Worm (Caenorhabditis elegans) whole organism, L1 larva: Measurements from ENCODE around the gene C53B7.3.

ENCODE experiments used
- C04F5.9 ChIP-seq: sonication (generic microtip); optimal IDR thresholded peaks from 2 replicates; lab custom pipeline; 2016; ENCODE audit warnings: missing genetic modification characterization, missing compliant biosample characterization
- C16A3.4 ChIP-seq: fragments of 150-350 bp; optimal IDR thresholded peaks from 2 replicates; lab custom pipeline; 2014; ENCODE audit warnings: missing biosample characterization, missing genetic modification characterization
- F16B12.6 ChIP-seq: fragments of 150-350 bp; optimal IDR thresholded peaks from 2 replicates; lab custom pipeline; 2014; ENCODE audit warnings: missing biosample characterization, missing genetic modification characterization
- aha-1 ChIP-seq: fragments of 150-350 bp; optimal IDR thresholded peaks from 2 replicates; lab custom pipeline; 2014; ENCODE audit warnings: missing biosample characterization, missing genetic modification characterization
- alr-1 ChIP-seq: fragments of 200-800 bp; sonication (Bioruptor generic); optimal IDR thresholded peaks from 2 replicates; lab custom pipeline; 2018; ENCODE audit warnings: borderline replicate concordance, mild to moderate bottlenecking, missing genetic modification characterization, missing compliant biosample characterization
- ama-1 ChIP-seq: fragments of 150-350 bp; optimal IDR thresholded peaks from 2 replicates; lab custom pipeline; 2014
- blmp-1 ChIP-seq: fragments of 150-350 bp; optimal IDR thresholded peaks from 2 replicates; lab custom pipeline; 2014; ENCODE audit warnings: missing biosample characterization, missing genetic modification characterization
- ceh-8 ChIP-seq: fragments of 200-800 bp; sonication (Bioruptor generic); optimal IDR thresholded peaks from 2 replicates; lab custom pipeline; 2018; ENCODE audit warnings: mild to moderate bottlenecking, missing genetic modification characterization, moderate library complexity, missing compliant biosample characterization
- ceh-88 ChIP-seq: fragments of 200-800 bp; sonication (Bioruptor generic); IDR thresholded peaks from 2 replicates; pipeline ENCODE4 v1.3.6; 2022; ENCODE audit warnings: missing genetic modification characterization, missing compliant biosample characterization
- ceh-90 ChIP-seq: sonication (generic microtip); optimal IDR thresholded peaks from 2 replicates; lab custom pipeline; 2016; ENCODE audit warnings: missing genetic modification characterization, missing compliant biosample characterization
- ces-1 ChIP-seq: fragments of 150-350 bp; optimal IDR thresholded peaks from 2 replicates; lab custom pipeline; 2014; ENCODE audit warnings: missing biosample characterization, missing genetic modification reagents, missing genetic modification characterization
- dpl-1 ChIP-seq, 3 experiments: fragments of 150-350 bp in 2 of 3; sonication (generic microtip) in 1 of 3; optimal IDR thresholded peaks; 2 replicates each; lab custom pipeline; 2014 to 2017; ENCODE audit warnings: missing biosample characterization in 3 of 3, missing genetic modification characterization in 3 of 3, missing genetic modification reagents in 3 of 3
- dsc-1 ChIP-seq: sonication (generic microtip); optimal IDR thresholded peaks from 2 replicates; lab custom pipeline; 2016; ENCODE audit warnings: mild to moderate bottlenecking, missing genetic modification characterization, missing compliant biosample characterization
- efl-1 ChIP-seq, 4 experiments: fragments of 150-350 bp; optimal IDR thresholded peaks in 3 of 4; peaks in 1 of 4; 1 replicate in 1 of 4; 2 replicates in 3 of 4; lab custom pipeline; 2014; ENCODE audit warnings: missing biosample characterization in 2 of 4, missing genetic modification characterization in 2 of 4, missing genetic modification reagents in 2 of 4
- efl-3 ChIP-seq: fragments of 200-800 bp; sonication (Bioruptor generic); optimal IDR thresholded peaks from 2 replicates; lab custom pipeline; 2018; ENCODE audit warnings: mild to moderate bottlenecking, missing genetic modification characterization, missing compliant biosample characterization
- egl-13 ChIP-seq: sonication (generic microtip); optimal IDR thresholded peaks from 2 replicates; lab custom pipeline; 2016; ENCODE audit warnings: missing genotype, missing genetic modification reagents, missing genetic modification characterization, missing compliant biosample characterization
- elt-3 ChIP-seq, 6 experiments: fragments of 150-350 bp in 1 of 6; sonication (generic microtip); optimal IDR thresholded peaks; 2 replicates each; lab custom pipeline; 2017 to 2018; ENCODE audit warnings: missing biosample characterization in 6 of 6, missing genetic modification characterization in 6 of 6, inconsistent platforms in 1 of 6
- fkh-10 ChIP-seq: sonication (generic microtip); optimal IDR thresholded peaks from 2 replicates; lab custom pipeline; 2017; ENCODE audit warnings: missing biosample characterization, missing genetic modification reagents, missing genetic modification characterization
- fkh-4 ChIP-seq: sonication (generic microtip); optimal IDR thresholded peaks from 2 replicates; lab custom pipeline; 2016; ENCODE audit warnings: missing compliant biosample characterization, missing genetic modification characterization, borderline replicate concordance
- fkh-8 ChIP-seq: sonication (generic microtip); optimal IDR thresholded peaks from 2 replicates; lab custom pipeline; 2016; ENCODE audit warnings: mild to moderate bottlenecking, missing genetic modification characterization, missing compliant biosample characterization
- hlh-17 ChIP-seq: fragments of 200-800 bp; sonication (Bioruptor generic); optimal IDR thresholded peaks from 2 replicates; lab custom pipeline; 2018; ENCODE audit warnings: missing genetic modification characterization, mild to moderate bottlenecking, missing compliant biosample characterization, moderate library complexity, borderline replicate concordance
- hpl-2 ChIP-seq: fragments of 150-350 bp; optimal IDR thresholded peaks from 2 replicates; lab custom pipeline; 2014; ENCODE audit warnings: missing biosample characterization, missing genetic modification reagents, missing genetic modification characterization
- isw-1 ChIP-seq: fragments of 200-800 bp; sonication (Bioruptor generic); IDR thresholded peaks from 2 replicates; pipeline ENCODE4 v1.3.6; 2022; ENCODE audit warnings: missing genetic modification characterization, missing compliant biosample characterization
- jun-1 ChIP-seq: fragments of 150-350 bp; optimal IDR thresholded peaks from 2 replicates; lab custom pipeline; 2014; ENCODE audit warnings: missing biosample characterization, missing genetic modification reagents, missing genetic modification characterization
- lin-14 ChIP-seq: fragments of 200-800 bp; sonication (Bioruptor generic); optimal IDR thresholded peaks from 2 replicates; lab custom pipeline; 2018; ENCODE audit warnings: mild to moderate bottlenecking, missing genetic modification characterization, moderate library complexity, missing compliant biosample characterization
- lin-15B ChIP-seq: fragments of 150-350 bp; sonication (generic microtip); optimal IDR thresholded peaks from 3 replicates; lab custom pipeline; 2014; ENCODE audit warnings: missing biosample characterization, missing genetic modification characterization
- lin-35 ChIP-seq, 2 experiments: fragments of 150-350 bp; optimal IDR thresholded peaks; 2 replicates each; lab custom pipeline; 2014; ENCODE audit warnings: missing biosample characterization in 2 of 2, missing genetic modification characterization in 2 of 2, missing genetic modification reagents in 2 of 2
- lin-39 ChIP-seq: fragments of 150-350 bp; optimal IDR thresholded peaks from 2 replicates; lab custom pipeline; 2014; ENCODE audit warnings: missing biosample characterization, missing genetic modification reagents, missing genetic modification characterization
- lsy-2 ChIP-seq, 2 experiments: fragments of 150-350 bp; optimal IDR thresholded peaks; 2 replicates each; lab custom pipeline; 2014; ENCODE audit warnings: missing biosample characterization in 2 of 2, missing genetic modification characterization in 2 of 2
- mab-9 ChIP-seq: fragments of 200-800 bp; sonication (Bioruptor generic); IDR thresholded peaks from 2 replicates; pipeline ENCODE4 v1.3.6; 2022; ENCODE audit warnings: missing genetic modification reagents, missing genetic modification characterization, missing compliant biosample characterization
- mdl-1 ChIP-seq, 2 experiments: fragments of 150-350 bp; optimal IDR thresholded peaks; 2 replicates each; lab custom pipeline; 2014 to 2017; ENCODE audit warnings: missing biosample characterization in 2 of 2, missing genetic modification characterization in 2 of 2, inconsistent platforms in 1 of 2
- mef-2 ChIP-seq: fragments of 150-350 bp; optimal IDR thresholded peaks from 2 replicates; lab custom pipeline; 2014; ENCODE audit warnings: missing biosample characterization, missing genetic modification characterization
- mep-1 ChIP-seq: fragments of 150-350 bp; optimal IDR thresholded peaks from 2 replicates; lab custom pipeline; 2014; ENCODE audit warnings: missing biosample characterization, missing genetic modification characterization
- nhr-11 ChIP-seq: fragments of 150-350 bp; optimal IDR thresholded peaks from 2 replicates; lab custom pipeline; 2014; ENCODE audit warnings: missing biosample characterization, missing genetic modification characterization
- nhr-19 ChIP-seq: fragments of 200-800 bp; sonication (Bioruptor generic); conservative IDR thresholded peaks from 2 replicates; pipeline ENCODE4 v1.3.6; 2022; ENCODE audit warnings: missing genetic modification characterization, missing compliant biosample characterization
- nhr-20 ChIP-seq: sonication (generic microtip); optimal IDR thresholded peaks from 2 replicates; lab custom pipeline; 2016; ENCODE audit warnings: mild to moderate bottlenecking, missing genetic modification characterization, missing compliant biosample characterization
- nhr-237 ChIP-seq: fragments of 150-350 bp; optimal IDR thresholded peaks from 2 replicates; lab custom pipeline; 2014; ENCODE audit warnings: missing biosample characterization, missing genetic modification characterization
- nhr-47 ChIP-seq: sonication (generic microtip); optimal IDR thresholded peaks from 2 replicates; lab custom pipeline; 2016; ENCODE audit warnings: mild to moderate bottlenecking, missing genetic modification characterization, moderate library complexity, missing compliant biosample characterization
- nhr-77 ChIP-seq: fragments of 150-350 bp; optimal IDR thresholded peaks from 2 replicates; lab custom pipeline; 2014; ENCODE audit warnings: missing biosample characterization, missing genetic modification characterization
- nhr-84 ChIP-seq: sonication (generic microtip); optimal IDR thresholded peaks from 2 replicates; lab custom pipeline; 2017; ENCODE audit warnings: missing biosample characterization, missing genetic modification characterization
- nhr-85 ChIP-seq: sonication (generic microtip); peaks from one replicate; lab custom pipeline; 2016; ENCODE audit warnings: missing genetic modification characterization, inconsistent platforms, missing compliant biosample characterization
- nhr-90 ChIP-seq: sonication (generic microtip); optimal IDR thresholded peaks from 2 replicates; lab custom pipeline; 2016; ENCODE audit warnings: mild to moderate bottlenecking, missing genetic modification characterization, missing compliant biosample characterization; ENCODE audit not compliant: poor library complexity
- rnt-1 ChIP-seq: sonication (generic microtip); optimal IDR thresholded peaks from 2 replicates; lab custom pipeline; 2016; ENCODE audit warnings: mild to moderate bottlenecking, missing genetic modification characterization, moderate library complexity, missing compliant biosample characterization
- skn-1 ChIP-seq: fragments of 150-350 bp; optimal IDR thresholded peaks from 2 replicates; lab custom pipeline; 2014; ENCODE audit warnings: missing biosample characterization, missing genetic modification characterization
- snpc-4 ChIP-seq: fragments of 150-350 bp; optimal IDR thresholded peaks from 2 replicates; lab custom pipeline; 2014; ENCODE audit warnings: missing biosample characterization, missing genetic modification characterization
- snu-23 ChIP-seq: sonication (generic microtip); optimal IDR thresholded peaks from 2 replicates; lab custom pipeline; 2016; ENCODE audit warnings: missing genetic modification characterization, missing compliant biosample characterization
- sox-4 ChIP-seq: sonication (generic microtip); optimal IDR thresholded peaks from 2 replicates; lab custom pipeline; 2016; ENCODE audit warnings: missing genetic modification characterization, missing compliant biosample characterization
- sptf-1 ChIP-seq: fragments of 150-350 bp; optimal IDR thresholded peaks from 2 replicates; lab custom pipeline; 2014; ENCODE audit warnings: missing biosample characterization, missing genetic modification characterization
- swsn-7 ChIP-seq: sonication (generic microtip); optimal IDR thresholded peaks from 2 replicates; lab custom pipeline; 2016; ENCODE audit warnings: missing genetic modification characterization, missing compliant biosample characterization
- unc-62 ChIP-seq: fragments of 150-350 bp; optimal IDR thresholded peaks from 2 replicates; lab custom pipeline; 2014; ENCODE audit warnings: missing biosample characterization, missing genetic modification reagents, missing genetic modification characterization
- vab-15 ChIP-seq: sonication (generic microtip); optimal IDR thresholded peaks from 2 replicates; lab custom pipeline; 2017; ENCODE audit warnings: missing genotype, mild to moderate bottlenecking, missing genetic modification characterization, missing compliant biosample characterization
- ztf-11 ChIP-seq, 2 experiments: sonication (generic microtip); optimal IDR thresholded peaks; 2 replicates each; lab custom pipeline; 2016 to 2017; ENCODE audit warnings: missing genetic modification characterization in 2 of 2, missing biosample characterization in 1 of 2, missing compliant biosample characterization in 1 of 2
- ztf-4 ChIP-seq: fragments of 150-350 bp; optimal IDR thresholded peaks from 2 replicates; lab custom pipeline; 2014; ENCODE audit warnings: missing biosample characterization, missing genetic modification characterization

The C53B7.3 gene

DNA sequence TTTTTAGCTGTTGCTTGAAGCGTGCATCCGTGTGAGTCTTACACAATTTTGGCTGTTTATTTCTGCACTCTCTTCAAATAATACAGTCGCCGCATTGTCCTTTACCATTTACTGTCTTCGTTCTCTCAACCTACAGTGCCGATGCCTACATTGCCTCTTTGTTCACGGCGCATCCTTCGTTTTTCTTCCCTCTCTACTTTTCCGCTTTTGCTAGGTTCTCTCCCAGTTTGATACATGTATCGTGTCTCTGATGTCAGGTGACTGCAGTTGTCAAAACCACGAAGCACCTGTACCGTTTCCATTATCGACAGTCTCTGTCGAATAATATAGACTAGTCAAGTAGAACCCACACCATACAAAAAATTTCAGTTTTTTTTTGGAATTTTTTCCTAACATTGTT, 35.9 kb upstream of the C53B7.3 start (continued):
- TF ChIP-seq ces-1 (GFP tag; lab: Kevin White, UChicago) (no peak), hlh-17 (GFP tag; lab: Kevin White, UChicago) (no peak), efl-1 (optimal IDR thresholded peaks at IDR 0.05; lab: Kevin White, UChicago) (peak in 1 of 2 experiments; percentile 6), efl-1 (GFP tag; optimal IDR thresholded peaks at IDR 0.05 in 1 of 2; lab: Kevin White, UChicago) (peak in 1 of 2 experiments; percentile 94), alr-1 (tag; lab: Kevin White, UChicago) (no peak), ceh-8 (GFP tag; lab: Kevin White, UChicago) (no peak), lin-35 (GFP tag; optimal IDR thresholded peaks at IDR 0.05; lab: Kevin White, UChicago) (peak in 1 of 2 experiments; percentile 81), egl-13 (tag; lab: Kevin White, UChicago) (no peak), lsy-2 (tag; optimal IDR thresholded peaks at IDR 0.05; lab: Kevin White, UChicago) (peak in 1 of 2 experiments; percentile 27), ztf-11 (tag; optimal IDR thresholded peaks at IDR 0.05; lab: Kevin White, UChicago) (no peak), lin-15B (tag; lab: Kevin White, UChicago) (no peak), ztf-4 (no peak), nhr-84 (no peak), lin-39 (tag; lab: Kevin White, UChicago) (no peak), F16B12.6 (tag; lab: Kevin White, UChicago) (no peak), fkh-4 (tag; lab: Kevin White, UChicago) (no peak), vab-15 (no peak), aha-1 (tag; lab: Kevin White, UChicago) (no peak), nhr-85 (tag; lab: Kevin White, UChicago) (no peak), sptf-1 (tag; lab: Kevin White, UChicago) (no peak), snu-23 (GFP tag; lab: Kevin White, UChicago) (peak; percentile 68), sox-4 (no peak), lin-14 (GFP tag; lab: Kevin White, UChicago) (peak; percentile 31), nhr-47 (tag; lab: Kevin White, UChicago) (peak; percentile 9), rnt-1 (tag; lab: Kevin White, UChicago) (peak; percentile 39), isw-1 (no peak), nhr-19 (GFP tag; lab: Robert Waterston, UW) (peak; percentile 35), efl-3 (GFP tag; lab: Kevin White, UChicago) (no peak), nhr-11 (tag; lab: Kevin White, UChicago) (no peak), C16A3.4 (tag; lab: Kevin White, UChicago) (peak; percentile 36), mab-9 (GFP tag; lab: Robert Waterston, UW) (no peak), nhr-77 (tag; lab: Kevin White, UChicago) (no peak), ama-1 (lab: Kevin White, UChicago) (peak; percentile 47), dpl-1 (GFP tag; optimal IDR thresholded peaks at IDR 0.05; lab: Kevin White, UChicago) (peak in 1 of 3 experiments; percentile 6), jun-1 (tag; lab: Kevin White, UChicago) (no peak), skn-1 (tag; lab: Kevin White, UChicago) (no peak), nhr-90 (tag; lab: Kevin White, UChicago) (peak; percentile 59), nhr-237 (tag; lab: Kevin White, UChicago) (no peak), blmp-1 (tag; lab: Kevin White, UChicago) (peak; percentile 75), mef-2 (tag; lab: Kevin White, UChicago) (no peak), ceh-90 (tag; lab: Kevin White, UChicago) (no peak), dsc-1 (tag; lab: Kevin White, UChicago) (no peak), ceh-88 (no peak), hpl-2 (GFP tag; lab: Kevin White, UChicago) (peak; percentile 34), mdl-1 (tag; optimal IDR thresholded peaks at IDR 0.05; lab: Kevin White, UChicago) (peak in 1 of 2 experiments; percentile 60), C04F5.9 (tag; lab: Kevin White, UChicago) (no peak), fkh-8 (tag; lab: Kevin White, UChicago) (no peak), snpc-4 (tag; lab: Kevin White, UChicago) (no peak), nhr-20 (tag; lab: Kevin White, UChicago) (peak; percentile 77), elt-3 (tag; optimal IDR thresholded peaks at IDR 0.05; lab: Kevin White, UChicago) (peak in 1 of 6 experiments; percentile 75), mep-1 (tag; lab: Kevin White, UChicago) (peak; percentile 67), fkh-10 (GFP tag; lab: Kevin White, UChicago) (no peak), unc-62 (GFP tag; lab: Kevin White, UChicago) (no peak), swsn-7 (tag; lab: Kevin White, UChicago) (peak; percentile 35)
